Worm (Caenorhabditis elegans) whole organism, L2 larva: Measurements from ENCODE around the gene F53F1.3.

Experiments
- C34F6.9 ChIP-seq: fragments of 150-350 bp; optimal IDR thresholded peaks from 2 replicates; lab custom pipeline; 2014; ENCODE audit warnings: missing biosample characterization, missing genetic modification characterization
- gmeb-1 ChIP-seq: fragments of 150-350 bp; optimal IDR thresholded peaks from 2 replicates; lab custom pipeline; 2014; ENCODE audit warnings: missing biosample characterization, missing genetic modification characterization
- lin-11 ChIP-seq: fragments of 150-350 bp; sonication (generic microtip); optimal IDR thresholded peaks from 2 replicates; lab custom pipeline; 2014; ENCODE audit warnings: missing biosample characterization, missing genetic modification characterization, inconsistent platforms, mixed read lengths
- lsy-2 ChIP-seq, 2 experiments: fragments of 150-350 bp in 1 of 2; sonication (generic microtip) in 1 of 2; optimal IDR thresholded peaks; 2 replicates each; lab custom pipeline; 2014 to 2017; ENCODE audit warnings: missing biosample characterization in 2 of 2, missing genetic modification characterization in 2 of 2
- mab-5 ChIP-seq: fragments of 150-350 bp; optimal IDR thresholded peaks from 2 replicates; lab custom pipeline; 2014; ENCODE audit warnings: missing biosample characterization, missing genetic modification characterization
- mdl-1 ChIP-seq, 2 experiments: fragments of 150-350 bp in 1 of 2; sonication (generic microtip) in 1 of 2; optimal IDR thresholded peaks; 2 replicates each; lab custom pipeline; 2017; ENCODE audit warnings: missing biosample characterization in 2 of 2, missing genetic modification characterization in 2 of 2
- nhr-11 ChIP-seq: fragments of 150-350 bp; optimal IDR thresholded peaks from 2 replicates; lab custom pipeline; 2014; ENCODE audit warnings: missing biosample characterization, missing genetic modification characterization
- nhr-12 ChIP-seq: fragments of 150-350 bp; optimal IDR thresholded peaks from 2 replicates; lab custom pipeline; 2014; ENCODE audit warnings: missing biosample characterization, missing genetic modification characterization
- nhr-129 ChIP-seq: fragments of 150-350 bp; optimal IDR thresholded peaks from 2 replicates; lab custom pipeline; 2014; ENCODE audit warnings: missing biosample characterization, missing genetic modification characterization
- nhr-21 ChIP-seq: fragments of 150-350 bp; optimal IDR thresholded peaks from 2 replicates; lab custom pipeline; 2014; ENCODE audit warnings: missing biosample characterization, missing genetic modification characterization
- nhr-23 ChIP-seq: fragments of 150-350 bp; optimal IDR thresholded peaks from 2 replicates; lab custom pipeline; 2014; ENCODE audit warnings: missing biosample characterization, missing genetic modification reagents, missing genetic modification characterization
- nhr-237 ChIP-seq: fragments of 150-350 bp; optimal IDR thresholded peaks from 2 replicates; lab custom pipeline; 2014; ENCODE audit warnings: missing biosample characterization, missing genetic modification characterization
- nhr-6 ChIP-seq: fragments of 150-350 bp; optimal IDR thresholded peaks from 2 replicates; lab custom pipeline; 2014; ENCODE audit warnings: missing biosample characterization, missing genetic modification characterization
- sem-4 ChIP-seq: fragments of 150-350 bp; optimal IDR thresholded peaks from 2 replicates; lab custom pipeline; 2014; ENCODE audit warnings: missing biosample characterization, missing genetic modification reagents, missing genetic modification characterization
- sma-3 ChIP-seq: sonication (generic microtip); optimal IDR thresholded peaks from 2 replicates; lab custom pipeline; 2016; ENCODE audit warnings: missing genetic modification reagents, missing genetic modification characterization, missing compliant biosample characterization
- unc-39 ChIP-seq: fragments of 150-350 bp; optimal IDR thresholded peaks from 2 replicates; lab custom pipeline; 2014; ENCODE audit warnings: missing biosample characterization, missing genetic modification characterization
- unc-55 ChIP-seq: fragments of 150-350 bp; sonication (generic microtip); optimal IDR thresholded peaks from 3 replicates; lab custom pipeline; 2014; ENCODE audit warnings: missing biosample characterization, missing genetic modification reagents, missing genetic modification characterization
- ztf-4 ChIP-seq: fragments of 150-350 bp; optimal IDR thresholded peaks from 2 replicates; lab custom pipeline; 2014; ENCODE audit warnings: missing biosample characterization, missing genetic modification characterization

F53F1.3 gene

ce11 chrV:13457858-13458257 is 49.8 kb downstream of the F53F1.3 start, which contains the start of gene F25H9.2:
TSS of gene F25H9.2 (plus strand) at chrV:13458083.
- TF ChIP-seq gmeb-1 (tag; lab: Kevin White, UChicago) (no peak), ztf-4 (tag; lab: Kevin White, UChicago) (no peak), nhr-21 (tag; lab: Kevin White, UChicago) (no peak), mab-5 (tag; lab: Kevin White, UChicago) (peak; percentile 0), mdl-1 (tag; optimal IDR thresholded peaks at IDR 0.05; lab: Kevin White, UChicago) (no peak), C34F6.9 (peak; percentile 43), sma-3 (GFP tag; lab: Kevin White, UChicago) (no peak), unc-39 (tag; lab: Kevin White, UChicago) (no peak), nhr-12 (no peak), lin-11 (no peak), sem-4 (tag; lab: Kevin White, UChicago) (no peak), nhr-23 (no peak), nhr-6 (tag; lab: Kevin White, UChicago) (no peak), nhr-11 (no peak), nhr-237 (tag; lab: Kevin White, UChicago) (no peak)

ce11 chrV:13459323-13459722 is 51.3 kb downstream of the F53F1.3 start, which contains the start of gene bath-39:
TSS of gene bath-39 (plus strand) at chrV:13459459.
- TF ChIP-seq lsy-2 (tag; optimal IDR thresholded peaks at IDR 0.05; lab: Kevin White, UChicago) (peak in 1 of 2 experiments; percentile 33), C34F6.9 (peak; percentile 52), nhr-12 (no peak), unc-55 (GFP tag; lab: Kevin White, UChicago) (peak; percentile 37), nhr-129 (tag; lab: Kevin White, UChicago) (peak; percentile 50)
